Fruit fly (Drosophila melanogaster): ENCODE measurements around the gene RpL26.

dm6 chr3L:18861893-18862292, 36.8 kb upstream of the RpL26 start:
- no peak for TF ChIP-seq cyc (GFP tag; optimal IDR thresholded peaks at IDR 0.05)
- no peak for TF ChIP-seq ss (GFP tag; optimal IDR thresholded peaks at IDR 0.05)
- TF ChIP-seq CG6808 (GFP tag; optimal IDR thresholded peaks at IDR 0.05) = no peak
- no peak for TF ChIP-seq Hr38 (GFP tag; optimal IDR thresholded peaks at IDR 0.05)
- no peak for TF ChIP-seq dsx (GFP tag; optimal IDR thresholded peaks at IDR 0.05; ENCODE audit: poor library complexity, severe bottlenecking)
- TF ChIP-seq CG11762 (GFP tag; optimal IDR thresholded peaks at IDR 0.05; ENCODE audit: insufficient read depth) = no peak

All from whole organism, prepupa.